Worm (Caenorhabditis elegans): Measurements from ENCODE around the gene F45E1.2.

- no peak for TF ChIP-seq ama-1 (optimal IDR thresholded peaks at IDR 0.05)
- no peak for TF ChIP-seq hmg-4 (GFP tag; optimal IDR thresholded peaks at IDR 0.05)
- no peak for TF ChIP-seq hmbx-1 (tag; optimal IDR thresholded peaks at IDR 0.05)
Observed at ce11 chrX:7988457-7988856, 15.1 kb upstream of the F45E1.2 start.
